Worm (Caenorhabditis elegans) whole organism, L2 larva: ENCODE data around the gene col-179.

Experiments
- C34F6.9 ChIP-seq: fragments of 150-350 bp; optimal IDR thresholded peaks from 2 replicates; lab custom pipeline; 2014; ENCODE audit warnings: missing biosample characterization, missing genetic modification characterization
- F13H6.1 ChIP-seq: sonication (generic microtip); optimal IDR thresholded peaks from 2 replicates; lab custom pipeline; 2016; ENCODE audit warnings: missing genetic modification characterization, missing compliant biosample characterization
- R02D3.7 ChIP-seq: fragments of 150-350 bp; optimal IDR thresholded peaks from 2 replicates; lab custom pipeline; 2014; ENCODE audit warnings: missing biosample characterization, missing genetic modification characterization
- Y55F3AM.14 ChIP-seq: fragments of 200-800 bp; sonication (Bioruptor generic); optimal IDR thresholded peaks from 2 replicates; lab custom pipeline; 2018; ENCODE audit warnings: mild to moderate bottlenecking, missing genetic modification characterization, missing compliant biosample characterization
- alr-1 ChIP-seq: fragments of 150-350 bp; optimal IDR thresholded peaks from 2 replicates; lab custom pipeline; 2014; ENCODE audit warnings: missing biosample characterization, missing genetic modification characterization
- aly-2 ChIP-seq: fragments of 150-350 bp; optimal IDR thresholded peaks from 2 replicates; lab custom pipeline; 2014; ENCODE audit warnings: missing biosample characterization, missing genetic modification characterization
- ceh-16 ChIP-seq: fragments of 150-350 bp; optimal IDR thresholded peaks from 2 replicates; lab custom pipeline; 2014; ENCODE audit warnings: missing biosample characterization, missing genetic modification characterization
- ceh-82 ChIP-seq: fragments of 150-350 bp; optimal IDR thresholded peaks from 2 replicates; lab custom pipeline; 2014; ENCODE audit warnings: missing biosample characterization, missing genetic modification characterization
- crh-2 ChIP-seq: sonication (generic microtip); optimal IDR thresholded peaks from 2 replicates; lab custom pipeline; 2017; ENCODE audit warnings: missing biosample characterization, missing genetic modification characterization
- egl-27 ChIP-seq: sonication (generic microtip); optimal IDR thresholded peaks from 3 replicates; lab custom pipeline; 2017; ENCODE audit warnings: missing biosample characterization, missing genetic modification reagents, missing genetic modification characterization
- elt-1 ChIP-seq: fragments of 150-350 bp; optimal IDR thresholded peaks from 2 replicates; lab custom pipeline; 2014; ENCODE audit warnings: missing biosample characterization, missing genetic modification characterization
- elt-3 ChIP-seq: sonication (generic microtip); optimal IDR thresholded peaks from 2 replicates; lab custom pipeline; 2017; ENCODE audit warnings: missing biosample characterization, missing genetic modification characterization
- fos-1 ChIP-seq: fragments of 150-350 bp; optimal IDR thresholded peaks from 2 replicates; lab custom pipeline; 2014; ENCODE audit warnings: missing biosample characterization, missing genetic modification characterization
- gmeb-1 ChIP-seq: fragments of 150-350 bp; optimal IDR thresholded peaks from 2 replicates; lab custom pipeline; 2014; ENCODE audit warnings: missing biosample characterization, missing genetic modification characterization
- lin-11 ChIP-seq: fragments of 150-350 bp; sonication (generic microtip); optimal IDR thresholded peaks from 2 replicates; lab custom pipeline; 2014; ENCODE audit warnings: missing biosample characterization, missing genetic modification characterization, inconsistent platforms, mixed read lengths
- lin-13 ChIP-seq: fragments of 150-350 bp; optimal IDR thresholded peaks from 2 replicates; lab custom pipeline; 2014; ENCODE audit warnings: missing biosample characterization, missing genetic modification reagents, missing genetic modification characterization
- lin-39 ChIP-seq: fragments of 150-350 bp; optimal IDR thresholded peaks from 2 replicates; lab custom pipeline; 2014; ENCODE audit warnings: missing biosample characterization, missing genetic modification reagents, missing genetic modification characterization
- lsy-2 ChIP-seq, 2 experiments: fragments of 150-350 bp in 1 of 2; sonication (generic microtip) in 1 of 2; optimal IDR thresholded peaks; 2 replicates each; lab custom pipeline; 2014 to 2017; ENCODE audit warnings: missing biosample characterization in 2 of 2, missing genetic modification characterization in 2 of 2
- mdl-1 ChIP-seq, 2 experiments: fragments of 150-350 bp in 1 of 2; sonication (generic microtip) in 1 of 2; optimal IDR thresholded peaks; 2 replicates each; lab custom pipeline; 2017; ENCODE audit warnings: missing biosample characterization in 2 of 2, missing genetic modification characterization in 2 of 2
- nhr-11 ChIP-seq: fragments of 150-350 bp; optimal IDR thresholded peaks from 2 replicates; lab custom pipeline; 2014; ENCODE audit warnings: missing biosample characterization, missing genetic modification characterization
- nhr-129 ChIP-seq: fragments of 150-350 bp; optimal IDR thresholded peaks from 2 replicates; lab custom pipeline; 2014; ENCODE audit warnings: missing biosample characterization, missing genetic modification characterization
- nhr-21 ChIP-seq: fragments of 150-350 bp; optimal IDR thresholded peaks from 2 replicates; lab custom pipeline; 2014; ENCODE audit warnings: missing biosample characterization, missing genetic modification characterization
- nhr-23 ChIP-seq: fragments of 150-350 bp; optimal IDR thresholded peaks from 2 replicates; lab custom pipeline; 2014; ENCODE audit warnings: missing biosample characterization, missing genetic modification reagents, missing genetic modification characterization
- nhr-25 ChIP-seq: fragments of 150-350 bp; sonication (generic microtip); optimal IDR thresholded peaks from 3 replicates; lab custom pipeline; 2014; ENCODE audit warnings: missing biosample characterization, missing genetic modification characterization
- nhr-77 ChIP-seq: fragments of 150-350 bp; optimal IDR thresholded peaks from 2 replicates; lab custom pipeline; 2014; ENCODE audit warnings: missing biosample characterization, missing genetic modification characterization
- peb-1 ChIP-seq: fragments of 150-350 bp; optimal IDR thresholded peaks from 2 replicates; lab custom pipeline; 2014; ENCODE audit warnings: missing biosample characterization, missing genetic modification characterization
- sem-4 ChIP-seq: fragments of 150-350 bp; optimal IDR thresholded peaks from 2 replicates; lab custom pipeline; 2014; ENCODE audit warnings: missing biosample characterization, missing genetic modification reagents, missing genetic modification characterization
- sma-3 ChIP-seq: sonication (generic microtip); optimal IDR thresholded peaks from 2 replicates; lab custom pipeline; 2016; ENCODE audit warnings: missing genetic modification reagents, missing genetic modification characterization, missing compliant biosample characterization
- sma-9 ChIP-seq, 2 experiments: fragments of 150-350 bp in 1 of 2; sonication (generic microtip) in 1 of 2; optimal IDR thresholded peaks; 2 replicates each; lab custom pipeline; 2014 to 2016; ENCODE audit warnings: missing genetic modification characterization in 2 of 2, mild to moderate bottlenecking in 1 of 2, missing biosample characterization in 1 of 2, missing compliant biosample characterization in 1 of 2, missing genetic modification reagents in 1 of 2, moderate library complexity in 1 of 2
- snpc-4 ChIP-seq: fragments of 150-350 bp; optimal IDR thresholded peaks from 2 replicates; lab custom pipeline; 2014; ENCODE audit warnings: missing biosample characterization, missing genetic modification characterization
- unc-55 ChIP-seq: fragments of 150-350 bp; sonication (generic microtip); optimal IDR thresholded peaks from 3 replicates; lab custom pipeline; 2014; ENCODE audit warnings: missing biosample characterization, missing genetic modification reagents, missing genetic modification characterization
- zag-1 ChIP-seq: fragments of 150-350 bp; optimal IDR thresholded peaks from 2 replicates; lab custom pipeline; 2014; ENCODE audit warnings: missing biosample characterization, missing genetic modification characterization
- ztf-1 ChIP-seq: fragments of 200-800 bp; sonication (Bioruptor generic); conservative IDR thresholded peaks from 2 replicates; pipeline ENCODE4 v1.3.6; 2022; ENCODE audit warnings: missing genetic modification characterization, missing compliant biosample characterization
- ztf-4 ChIP-seq: fragments of 150-350 bp; optimal IDR thresholded peaks from 2 replicates; lab custom pipeline; 2014; ENCODE audit warnings: missing biosample characterization, missing genetic modification characterization

Gene col-179

ce11 chrX:11206953-11207352 lies 5.7 kb downstream of the col-179 start, which contains the start of gene hst-2 (continued):
- TF ChIP-seq nhr-11 (tag; lab: Kevin White, UChicago) = no peak

DNA sequence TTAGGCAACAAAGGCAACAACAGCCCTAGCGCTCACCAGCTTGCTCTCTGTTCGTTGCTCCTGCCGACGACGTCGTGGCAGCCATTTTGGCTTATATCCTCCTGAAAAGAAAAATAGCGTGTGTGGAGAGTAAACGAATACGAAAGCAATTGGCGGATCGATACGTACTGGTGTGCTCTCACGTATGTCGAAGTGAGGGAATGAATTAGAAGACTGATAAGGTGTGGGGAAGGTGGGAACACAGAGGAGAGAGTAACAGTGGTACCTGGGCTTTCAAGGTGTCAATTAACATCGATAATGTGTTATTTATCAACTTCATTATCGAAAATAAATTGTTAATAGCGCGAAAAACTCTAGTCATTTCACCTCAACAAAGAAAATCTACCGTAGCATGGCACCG lies 7.5 kb downstream of the col-179 start, which contains the start of gene C34F6.5:
Gene C34F6.5, minus strand, starts transcription at position 101 of the 400 bp plus-strand sequence.
- no peak for TF ChIP-seq nhr-21 (tag; lab: Kevin White, UChicago)
- no peak for TF ChIP-seq sem-4
- no peak for TF ChIP-seq sma-9 (GFP tag; optimal IDR thresholded peaks at IDR 0.05; lab: Kevin White, UChicago)
- no peak for TF ChIP-seq sma-9 (tag; optimal IDR thresholded peaks at IDR 0.05; lab: Kevin White, UChicago)
- no peak for TF ChIP-seq lin-13 (GFP tag; lab: Kevin White, UChicago)
- TF ChIP-seq zag-1 (tag; lab: Kevin White, UChicago) = no peak
- no peak for TF ChIP-seq ceh-82 (tag; lab: Kevin White, UChicago)
- TF ChIP-seq crh-2 (tag; lab: Kevin White, UChicago) = no peak
- no peak for TF ChIP-seq alr-1
- no peak for TF ChIP-seq R02D3.7 (tag; lab: Kevin White, UChicago)
- TF ChIP-seq nhr-23 (tag; lab: Kevin White, UChicago) = no peak

ce11 chrX:11210417-11210816 lies 9.2 kb downstream of the col-179 start:
- TF ChIP-seq lin-39 (tag; lab: Kevin White, UChicago) = no peak
- no peak for TF ChIP-seq C34F6.9 (tag; lab: Kevin White, UChicago)
- TF ChIP-seq ceh-16 (tag; lab: Kevin White, UChicago) = no peak
- TF ChIP-seq, all 48 proteins: peak for 0

DNA sequence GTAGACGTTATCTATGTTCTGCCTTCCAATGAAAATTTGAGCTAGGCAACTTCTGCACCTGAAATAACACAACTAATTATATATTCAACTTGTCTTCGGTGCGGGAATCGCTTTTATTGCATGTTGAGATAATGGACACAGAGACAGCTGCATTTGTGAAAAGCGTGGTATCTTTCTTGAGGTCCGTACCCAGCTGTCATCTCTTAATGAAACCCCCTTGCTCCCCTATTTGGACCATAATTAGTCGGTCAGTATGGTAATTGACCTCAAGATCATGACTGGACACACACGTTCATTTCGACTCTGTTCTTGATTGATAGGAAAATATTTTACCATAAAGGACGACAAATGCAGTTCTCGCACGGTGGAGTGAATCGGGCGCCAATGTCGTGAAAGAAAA lies 10.1 kb downstream of the col-179 start:
- no peak for TF ChIP-seq egl-27 (tag; lab: Kevin White, UChicago)
- TF ChIP-seq fos-1 (tag; lab: Kevin White, UChicago) = no peak
- no peak for TF ChIP-seq ztf-4 (tag; lab: Kevin White, UChicago)
- TF ChIP-seq nhr-11 (tag; lab: Kevin White, UChicago) = no peak
- no peak for TF ChIP-seq ceh-82 (tag; lab: Kevin White, UChicago)

ce11 chrX:11215420-11216050 lies 14.3 kb downstream of the col-179 start, which contains the start of the genes C34F6.7 and idh-2:
TSS of gene C34F6.7 (minus strand) at chrX:11215470.
TSS of gene idh-2 (plus strand) at chrX:11216000.
- TF ChIP-seq nhr-25 (tag; lab: Kevin White, UChicago) = peak; percentile 53
- TF ChIP-seq ztf-1 (GFP tag; lab: Robert Waterston, UW) = no peak
- no peak for TF ChIP-seq lin-13 (GFP tag; lab: Kevin White, UChicago)
- TF ChIP-seq sma-3 (GFP tag; lab: Kevin White, UChicago) = peak; percentile 57
- no peak for TF ChIP-seq elt-3 (tag; lab: Kevin White, UChicago)
- no peak for TF ChIP-seq elt-1 (tag; lab: Kevin White, UChicago)
- TF ChIP-seq F13H6.1 (tag; lab: Kevin White, UChicago) = peak; percentile 9
- TF ChIP-seq gmeb-1 (tag; lab: Kevin White, UChicago) = peak; percentile 49
- TF ChIP-seq lsy-2 (tag; optimal IDR thresholded peaks at IDR 0.05; lab: Kevin White, UChicago) = peak in 1 of 2 experiments; percentile 48
- no peak for TF ChIP-seq C34F6.9 (tag; lab: Kevin White, UChicago)
- peak in 1 of 2 experiments; percentile 3 for TF ChIP-seq mdl-1 (tag; optimal IDR thresholded peaks at IDR 0.05; lab: Kevin White, UChicago)
- peak; percentile 8 for TF ChIP-seq crh-2 (tag; lab: Kevin White, UChicago)
- TF ChIP-seq nhr-21 (tag; lab: Kevin White, UChicago) = peak; percentile 70
- TF ChIP-seq nhr-77 (tag; lab: Kevin White, UChicago) = no peak
- TF ChIP-seq Y55F3AM.14 = peak; percentile 15
- peak; percentile 45 for TF ChIP-seq fos-1 (tag; lab: Kevin White, UChicago)
- TF ChIP-seq unc-55 (GFP tag; lab: Kevin White, UChicago) = peak; percentile 50
- no peak for TF ChIP-seq peb-1
- no peak for TF ChIP-seq aly-2 (tag; lab: Kevin White, UChicago)
- peak; percentile 48 for TF ChIP-seq nhr-129 (tag; lab: Kevin White, UChicago)
- no peak for TF ChIP-seq ceh-82 (tag; lab: Kevin White, UChicago)
- no peak for TF ChIP-seq lin-11 (tag; lab: Kevin White, UChicago)
- TF ChIP-seq snpc-4 (tag; lab: Kevin White, UChicago) = no peak
- peak; percentile 58 for TF ChIP-seq sma-9 (GFP tag; optimal IDR thresholded peaks at IDR 0.05; lab: Kevin White, UChicago)
- no peak for TF ChIP-seq sma-9 (tag; optimal IDR thresholded peaks at IDR 0.05; lab: Kevin White, UChicago)
